Fruit fly (Drosophila melanogaster) whole organism, embryonic: ENCODE results near the gene CG34461.

Experiments
- Mrtf ChIP-seq: fragments of 200-800 bp; sonication (Bioruptor generic); IDR thresholded peaks from 3 replicates; pipeline ENCODE4 v1.3.6; 2022; ENCODE audit warnings: missing biosample characterization, missing genetic modification characterization
- Oaz ChIP-seq: fragments of 200-800 bp; sonication (Bioruptor generic); IDR thresholded peaks from 2 replicates; pipeline ENCODE4 v1.3.6; 2022; ENCODE audit warnings: missing biosample characterization, missing genetic modification characterization
- sima ChIP-seq: fragments of 200-800 bp; sonication (Bioruptor generic); optimal IDR thresholded peaks from 2 replicates; lab custom pipeline; 2016; ENCODE audit warnings: missing biosample characterization, missing genetic modification characterization

dm6 chr3L:8369456-8369855 lies 43.8 kb downstream of the CG34461 start:
- TF ChIP-seq Mrtf (GFP tag; lab: Robert Waterston, UW) (no peak), Oaz (GFP tag; lab: Robert Waterston, UW) (no peak), sima (no peak)
